Fruit fly (Drosophila melanogaster) whole organism, embryonic: ENCODE measurements around the gene Erk7.
A peak's percentile ranks its signal among the peaks of the same experiment; 100 is the strongest.

ENCODE experiments used
- Abd-B ChIP-seq: fragments of 200-800 bp; sonication (Bioruptor generic); optimal IDR thresholded peaks from 2 replicates; lab custom pipeline; 2018; ENCODE audit warnings: missing biosample characterization, mild to moderate bottlenecking, missing genetic modification characterization, moderate library complexity
- Bgb ChIP-seq: fragments of 200-800 bp; sonication (Bioruptor generic); IDR thresholded peaks from 2 replicates; pipeline ENCODE4 v1.3.6; 2022; ENCODE audit warnings: missing biosample characterization, missing genetic modification characterization; ENCODE audit not compliant: partially characterized antibody
- CG10565 ChIP-seq: fragments of 200-800 bp; sonication (Bioruptor generic); optimal IDR thresholded peaks from 3 replicates; lab custom pipeline; 2016; ENCODE audit warnings: missing biosample characterization, mild to moderate bottlenecking, missing genetic modification characterization
- CG10654 ChIP-seq: fragments of 200-800 bp; sonication (Bioruptor generic); optimal IDR thresholded peaks from 2 replicates; lab custom pipeline; 2016; ENCODE audit warnings: missing biosample characterization, missing genetic modification characterization
- CG10979 ChIP-seq: fragments of 200-800 bp; sonication (Bioruptor generic); optimal IDR thresholded peaks from 2 replicates; lab custom pipeline; 2018; ENCODE audit warnings: missing biosample characterization, mild to moderate bottlenecking, missing genetic modification characterization, moderate library complexity
- CG12071 ChIP-seq: fragments of 200-800 bp; sonication (Bioruptor generic); optimal IDR thresholded peaks from 3 replicates; lab custom pipeline; 2018; ENCODE audit warnings: missing biosample characterization, mild to moderate bottlenecking, missing genetic modification characterization
- CG12299 ChIP-seq: fragments of 200-800 bp; sonication (Bioruptor generic); optimal IDR thresholded peaks from 2 replicates; lab custom pipeline; 2018; ENCODE audit warnings: missing biosample characterization, mild to moderate bottlenecking, missing genetic modification characterization
- CG13287 ChIP-seq: fragments of 200-800 bp; sonication (Bioruptor generic); IDR thresholded peaks from 2 replicates; pipeline ENCODE4 v1.3.6; 2022; ENCODE audit warnings: missing biosample characterization, missing genetic modification characterization; ENCODE audit not compliant: partially characterized antibody
- CG13624 ChIP-seq: fragments of 200-800 bp; sonication (Bioruptor generic); optimal IDR thresholded peaks from 2 replicates; lab custom pipeline; 2016; ENCODE audit warnings: missing biosample characterization, missing genetic modification characterization
- CG14050 ChIP-seq: fragments of 200-800 bp; sonication (Bioruptor generic); IDR thresholded peaks from 3 replicates; pipeline ENCODE4 v1.3.6; 2022; ENCODE audit warnings: missing biosample characterization, missing genetic modification characterization
- CG15479 ChIP-seq: fragments of 200-800 bp; sonication (Bioruptor generic); optimal IDR thresholded peaks from 3 replicates; lab custom pipeline; 2019; ENCODE audit warnings: missing biosample characterization, mild to moderate bottlenecking, missing genetic modification characterization, moderate library complexity
- CG15514 ChIP-seq: fragments of 200-800 bp; sonication (Bioruptor generic); optimal IDR thresholded peaks from 3 replicates; lab custom pipeline; 2017; ENCODE audit warnings: missing biosample characterization, missing genetic modification characterization, mild to moderate bottlenecking, moderate library complexity, missing genetic modification reagents
- CG15601 ChIP-seq: fragments of 200-800 bp; sonication (Bioruptor generic); optimal IDR thresholded peaks from 3 replicates; lab custom pipeline; 2019; ENCODE audit warnings: missing biosample characterization, mild to moderate bottlenecking, missing genetic modification characterization, moderate library complexity
- CG16813 ChIP-seq: fragments of 200-800 bp; sonication (Bioruptor generic); IDR thresholded peaks from 3 replicates; pipeline ENCODE4 v1.3.6; 2022; ENCODE audit warnings: missing biosample characterization, missing genetic modification characterization; ENCODE audit not compliant: partially characterized antibody
- CG2199 ChIP-seq: fragments of 200-800 bp; sonication (Bioruptor generic); IDR thresholded peaks from 3 replicates; pipeline ENCODE4 v1.3.6; 2022; ENCODE audit warnings: missing biosample characterization, missing genetic modification characterization
- CG32772 ChIP-seq: fragments of 200-800 bp; sonication (Bioruptor generic); IDR thresholded peaks from 2 replicates; pipeline ENCODE4 v1.3.6; 2022; ENCODE audit warnings: missing biosample characterization, missing genetic modification characterization
- CG4617 ChIP-seq: fragments of 200-800 bp; sonication (Bioruptor generic); optimal IDR thresholded peaks from 3 replicates; lab custom pipeline; 2016; ENCODE audit warnings: missing biosample characterization, missing genetic modification characterization, borderline replicate concordance
- CG6272 ChIP-seq: fragments of 200-800 bp; sonication (Bioruptor generic); IDR thresholded peaks from 2 replicates; pipeline ENCODE4 v1.3.6; 2022; ENCODE audit warnings: missing biosample characterization, missing genetic modification characterization
- CG6765 ChIP-seq: fragments of 200-800 bp; sonication (Bioruptor generic); optimal IDR thresholded peaks from 3 replicates; lab custom pipeline; 2017; ENCODE audit warnings: missing biosample characterization, mild to moderate bottlenecking, missing genetic modification characterization
- CG8290 ChIP-seq, 3 experiments: fragments of 200-800 bp; sonication (Bioruptor generic); optimal IDR thresholded peaks; 2 replicates each; lab custom pipeline; 2016 to 2019; ENCODE audit warnings: missing biosample characterization in 3 of 3, missing genetic modification characterization in 3 of 3, mild to moderate bottlenecking in 2 of 3, moderate library complexity in 1 of 3
- CG8388 ChIP-seq: fragments of 200-800 bp; sonication (Bioruptor generic); optimal IDR thresholded peaks from 2 replicates; lab custom pipeline; 2019; ENCODE audit warnings: missing biosample characterization, mild to moderate bottlenecking, missing genetic modification characterization, moderate library complexity
- CG8924 ChIP-seq: fragments of 200-800 bp; optimal IDR thresholded peaks from 3 replicates; lab custom pipeline; 2019; ENCODE audit warnings: missing biosample characterization, mild to moderate bottlenecking, missing genetic modification characterization, moderate library complexity
- CG8944 ChIP-seq: fragments of 200-800 bp; sonication (Bioruptor generic); optimal IDR thresholded peaks from 3 replicates; lab custom pipeline; 2016; ENCODE audit warnings: missing biosample characterization, missing genetic modification characterization
- Dek ChIP-seq: fragments of 200-800 bp; sonication (Bioruptor generic); optimal IDR thresholded peaks from 3 replicates; lab custom pipeline; 2019; ENCODE audit warnings: missing biosample characterization, mild to moderate bottlenecking, missing genetic modification characterization, moderate library complexity
- Dfd ChIP-seq, 2 experiments: fragments of >200 bp; optimal IDR thresholded peaks; 2 replicates each; lab custom pipeline; 2017; ENCODE audit warnings: missing biosample characterization in 2 of 2, missing genetic modification characterization in 2 of 2
- Dll ChIP-seq: fragments of 200-800 bp; sonication (Bioruptor generic); IDR thresholded peaks from 4 replicates; pipeline ENCODE4 v1.3.6; 2022; ENCODE audit warnings: missing biosample characterization, missing genetic modification characterization; ENCODE audit not compliant: partially characterized antibody
- HmgZ ChIP-seq: fragments of 200-800 bp; sonication (Bioruptor generic); optimal IDR thresholded peaks from 2 replicates; lab custom pipeline; 2018; ENCODE audit warnings: missing biosample characterization, mild to moderate bottlenecking, missing genetic modification characterization
- MESR4 ChIP-seq: fragments of 200-800 bp; sonication (Bioruptor generic); optimal IDR thresholded peaks from 2 replicates; lab custom pipeline; 2018; ENCODE audit warnings: missing biosample characterization, mild to moderate bottlenecking, missing genetic modification characterization, moderate library complexity
- Myb ChIP-seq: fragments of 200-800 bp; sonication (Bioruptor generic); optimal IDR thresholded peaks from 2 replicates; lab custom pipeline; 2016; ENCODE audit warnings: missing biosample characterization, missing genetic modification characterization
- Rfx ChIP-seq: fragments of 200-800 bp; sonication (Bioruptor generic); IDR thresholded peaks from 2 replicates; pipeline ENCODE4 v1.3.6; 2022; ENCODE audit warnings: missing biosample characterization, missing genetic modification characterization
- Sin3A ChIP-seq: fragments of >200 bp; optimal IDR thresholded peaks from 2 replicates; lab custom pipeline; 2018
- Six4 ChIP-seq: fragments of 200-800 bp; sonication (Bioruptor generic); optimal IDR thresholded peaks from 2 replicates; lab custom pipeline; 2016; ENCODE audit warnings: missing biosample characterization, missing genetic modification characterization
- bbx ChIP-seq: fragments of 200-800 bp; sonication (Bioruptor generic); IDR thresholded peaks from 2 replicates; pipeline ENCODE4 v1.3.6; 2022; ENCODE audit warnings: missing biosample characterization, missing genetic modification characterization; ENCODE audit not compliant: partially characterized antibody
- cg ChIP-seq: fragments of 200-800 bp; sonication (Bioruptor generic); optimal IDR thresholded peaks from 3 replicates; lab custom pipeline; 2019; ENCODE audit warnings: missing biosample characterization, mild to moderate bottlenecking, missing genetic modification characterization, moderate library complexity
- chinmo ChIP-seq: fragments of 200-800 bp; sonication (Bioruptor generic); IDR thresholded peaks from 4 replicates; pipeline ENCODE4 v1.3.6; 2022; ENCODE audit warnings: missing biosample characterization, missing genetic modification characterization; ENCODE audit not compliant: partially characterized antibody
- dpn ChIP-seq, 2 experiments: fragments of 200-800 bp; sonication (Bioruptor generic); optimal IDR thresholded peaks; 3 replicates each; lab custom pipeline; 2016; ENCODE audit warnings: missing biosample characterization in 2 of 2, missing genetic modification characterization in 2 of 2
- knrl ChIP-seq: fragments of 200-800 bp; sonication (Bioruptor generic); IDR thresholded peaks from 3 replicates; pipeline ENCODE4 v1.3.6; 2022; ENCODE audit warnings: missing biosample characterization, missing genetic modification characterization; ENCODE audit not compliant: partially characterized antibody
- lmd ChIP-seq: fragments of 200-800 bp; sonication (Bioruptor generic); IDR thresholded peaks from 2 replicates; pipeline ENCODE4 v1.3.6; 2022; ENCODE audit warnings: missing biosample characterization, missing genetic modification characterization
- nerfin-1 ChIP-seq: fragments of 200-800 bp; sonication (Bioruptor generic); optimal IDR thresholded peaks from 3 replicates; lab custom pipeline; 2019; ENCODE audit warnings: missing biosample characterization, mild to moderate bottlenecking, missing genetic modification characterization, moderate library complexity
- nom ChIP-seq: fragments of 200-800 bp; sonication (Bioruptor generic); optimal IDR thresholded peaks from 2 replicates; lab custom pipeline; 2017; ENCODE audit warnings: missing biosample characterization, missing genetic modification characterization, mild to moderate bottlenecking, moderate library complexity, missing genetic modification reagents
- phol ChIP-seq: fragments of 200-800 bp; sonication (Bioruptor generic); optimal IDR thresholded peaks from 3 replicates; lab custom pipeline; 2018; ENCODE audit warnings: missing biosample characterization, mild to moderate bottlenecking, missing genetic modification characterization, moderate library complexity
- pita ChIP-seq: fragments of 200-800 bp; sonication (Bioruptor generic); optimal IDR thresholded peaks from 2 replicates; lab custom pipeline; 2017; ENCODE audit warnings: missing biosample characterization, mild to moderate bottlenecking, missing genetic modification characterization
- prd ChIP-seq, 3 experiments: fragments of >200 bp in 2 of 3; fragments of 200-800 bp in 1 of 3; sonication (Bioruptor generic) in 1 of 3; optimal IDR thresholded peaks in 2 of 3; IDR thresholded peaks in 1 of 3; 2 replicates in 2 of 3; 3 replicates in 1 of 3; pipeline versions ENCODE4 v1.3.6 to Lab custom; 2017 to 2022; ENCODE audit warnings: missing biosample characterization in 1 of 3, missing genetic modification characterization in 1 of 3
- row ChIP-seq: fragments of 200-800 bp; sonication (Bioruptor generic); IDR thresholded peaks from 3 replicates; pipeline ENCODE4 v1.3.6; 2022; ENCODE audit warnings: missing biosample characterization, missing genetic modification characterization
- stc ChIP-seq: fragments of 200-800 bp; sonication (Bioruptor generic); IDR thresholded peaks from 2 replicates; pipeline ENCODE4 v1.3.6; 2022; ENCODE audit warnings: missing biosample characterization, missing genetic modification characterization
- trem ChIP-seq: fragments of 200-800 bp; optimal IDR thresholded peaks from 3 replicates; lab custom pipeline; 2019; ENCODE audit warnings: missing biosample characterization, mild to moderate bottlenecking, missing genetic modification characterization, moderate library complexity
- tx ChIP-seq: fragments of 200-800 bp; sonication (Bioruptor generic); optimal IDR thresholded peaks from 2 replicates; lab custom pipeline; 2016; ENCODE audit warnings: missing biosample characterization, missing genetic modification characterization

Erk7 gene

DNA sequence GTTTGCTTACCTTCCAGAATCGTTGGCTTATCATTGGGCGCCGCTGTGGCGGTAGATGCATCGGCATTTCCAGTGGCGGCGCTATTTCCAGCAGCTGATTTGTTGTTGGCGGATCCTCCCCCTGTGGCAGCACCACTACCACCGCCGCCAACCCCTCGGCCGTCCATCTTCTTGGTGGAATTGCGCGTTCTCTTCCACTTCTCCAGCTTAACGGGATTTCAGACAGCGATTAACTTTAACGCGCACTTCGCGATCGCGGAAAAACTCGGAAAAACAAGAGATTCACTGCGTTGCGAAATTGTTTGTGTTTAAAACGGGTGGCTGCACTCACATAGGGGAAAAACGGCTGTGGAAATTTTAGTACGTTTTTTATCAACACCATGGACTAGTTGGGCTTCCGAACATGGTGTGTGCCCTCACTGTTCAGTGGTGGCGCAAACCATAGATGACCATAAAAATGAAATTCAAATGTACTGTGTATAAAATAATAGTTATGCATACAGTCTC, 15.3 kb upstream of the Erk7 start, which contains the start of gene c11.1 (continued):
- TF ChIP-seq prd (optimal IDR thresholded peaks at IDR 0.05; lab: Kevin White, UChicago) (no peak), prd (GFP tag; IDR thresholded peaks at IDR 0.05; lab: Robert Waterston, UW) (no peak), CG10979 (tag; lab: Kevin White, UChicago) (no peak), Dfd (GFP tag; optimal IDR thresholded peaks at IDR 0.05; lab: Kevin White, UChicago) (no peak), Bgb (peak; percentile 36; the same call in 1 of the 2 replicates), Rfx (GFP tag; lab: Robert Waterston, UW) (peak; percentile 38; the same call in 1 of the 2 replicates), knrl (GFP tag; lab: Robert Waterston, UW) (peak; percentile 53; the same call in 2 of the 3 replicates), CG13287 (GFP tag; lab: Robert Waterston, UW) (peak; percentile 47; the same call in 1 of the 2 replicates), CG12071 (GFP tag; lab: Kevin White, UChicago) (no peak), tx (GFP tag; lab: Kevin White, UChicago) (no peak), lmd (GFP tag; lab: Robert Waterston, UW) (no peak), bbx (0 out of 2 replicates have a peak, but pooled peaks have one; percentile 40), CG12299 (tag; lab: Kevin White, UChicago) (no peak), CG15479 (GFP tag; lab: Kevin White, UChicago) (peak; percentile 83), CG10654 (GFP tag; lab: Kevin White, UChicago) (no peak), CG32772 (no peak), stc (GFP tag; lab: Robert Waterston, UW) (no peak), CG10565 (GFP tag; lab: Kevin White, UChicago) (no peak), CG4617 (GFP tag; lab: Kevin White, UChicago) (peak; percentile 45), CG8924 (tag; lab: Kevin White, UChicago) (peak; percentile 14), HmgZ (tag; lab: Kevin White, UChicago) (peak; percentile 58), dpn (GFP tag; optimal IDR thresholded peaks at IDR 0.05; lab: Kevin White, UChicago) (peak in 1 of 2 experiments; percentile 5), CG2199 (GFP tag; lab: Robert Waterston, UW) (peak; percentile 73; the same call in 2 of the 3 replicates), CG14050 (GFP tag; lab: Robert Waterston, UW) (no peak), Abd-B (GFP tag; lab: Kevin White, UChicago) (peak; percentile 88), Dll (GFP tag; lab: Robert Waterston, UW) (peak; percentile 41; the same call in 1 of the 4 replicates), CG16813 (GFP tag; lab: Robert Waterston, UW) (peak; percentile 29; the same call in 1 of the 3 replicates), CG8290 (GFP tag; optimal IDR thresholded peaks at IDR 0.05; lab: Kevin White, UChicago) (peak; percentile 50), CG8290 (tag; optimal IDR thresholded peaks at IDR 0.05; lab: Kevin White, UChicago) (no peak), Sin3A (lab: Kevin White, UChicago) (peak; percentile 45), CG15514 (peak; percentile 36), trem (peak; percentile 50), CG15601 (no peak), Dek (tag; lab: Kevin White, UChicago) (peak; percentile 41), MESR4 (peak; percentile 73), Myb (GFP tag; lab: Kevin White, UChicago) (peak; percentile 69), Six4 (GFP tag; lab: Kevin White, UChicago) (no peak), CG6272 (no peak), nerfin-1 (peak; percentile 97), pita (GFP tag; lab: Kevin White, UChicago) (peak; percentile 87), CG8944 (GFP tag; lab: Kevin White, UChicago) (no peak), CG8388 (GFP tag; lab: Kevin White, UChicago) (no peak), CG6765 (GFP tag; lab: Kevin White, UChicago) (no peak), cg (GFP tag; lab: Kevin White, UChicago) (peak; percentile 35), CG13624 (GFP tag; lab: Kevin White, UChicago) (peak; percentile 41), chinmo (peak; percentile 72; the same call in 2 of the 4 replicates), nom (GFP tag; lab: Kevin White, UChicago) (peak; percentile 28), phol (peak; percentile 19), row (GFP tag; lab: Robert Waterston, UW) (peak; percentile 35; the same call in 2 of the 3 replicates)
